Fruit fly (Drosophila melanogaster) whole organism: ENCODE measurements around the gene aay.

Experiments used
- Dll ChIP-seq: fragments of >200 bp; optimal IDR thresholded peaks from 2 replicates; lab custom pipeline; 2017
- pan ChIP-seq: fragments of >200 bp; optimal IDR thresholded peaks from 2 replicates; lab custom pipeline; 2017
- usp ChIP-seq: fragments of >200 bp; optimal IDR thresholded peaks from 2 replicates; lab custom pipeline; 2017; ENCODE audit warnings: missing biosample characterization, missing genetic modification characterization, mixed read lengths

DNA sequence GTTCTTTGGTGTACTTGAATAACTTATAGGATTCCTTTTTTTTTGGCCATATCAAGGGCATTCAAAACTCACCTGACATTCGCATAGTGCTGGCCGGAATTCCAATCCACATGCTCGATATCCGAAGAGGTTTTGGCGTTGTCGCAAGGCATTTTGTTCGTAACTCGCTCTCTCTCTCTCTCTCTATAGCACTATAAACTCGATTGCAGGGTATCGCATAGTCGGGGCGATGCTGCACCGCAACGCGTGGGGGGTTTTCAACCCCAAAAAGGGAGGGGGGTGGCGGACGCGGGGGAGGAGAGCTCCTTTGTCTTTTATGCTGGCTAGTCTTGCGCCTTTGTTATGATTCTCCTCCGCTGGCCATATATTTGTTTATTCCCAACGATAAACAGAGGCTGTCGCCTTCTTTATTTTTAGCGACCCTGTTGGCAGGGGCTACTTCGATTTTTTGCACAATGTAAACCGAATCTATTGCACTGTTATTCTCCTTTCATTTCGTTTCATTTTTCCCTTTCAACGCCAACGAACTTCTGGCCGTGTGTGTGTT is 24.5 kb upstream of the aay start:
- TF ChIP-seq Dll (lab: Kevin White, UChicago) = no peak
- TF ChIP-seq pan (lab: Kevin White, UChicago) = no peak
- no peak for TF ChIP-seq usp (GFP tag; lab: Kevin White, UChicago)
